Worm (Caenorhabditis elegans) whole organism, young adult: Measurements from ENCODE around the gene swt-1.

Source experiments
- B0019.2 ChIP-seq: fragments of 200-800 bp; sonication (Bioruptor generic); conservative IDR thresholded peaks from 2 replicates; pipeline ENCODE4 v1.3.6; 2022; ENCODE audit warnings: missing genetic modification reagents, missing genetic modification characterization, missing compliant biosample characterization
- aptf-3 ChIP-seq: fragments of 200-800 bp; sonication (Bioruptor generic); IDR thresholded peaks from 2 replicates; pipeline ENCODE4 v1.3.6; 2022; ENCODE audit warnings: missing genetic modification characterization, missing compliant biosample characterization
- atf-7 ChIP-seq: sonication (generic microtip); optimal IDR thresholded peaks from 2 replicates; lab custom pipeline; 2017; ENCODE audit warnings: mild to moderate bottlenecking, missing genetic modification characterization, missing compliant biosample characterization
- ceh-79 ChIP-seq: sonication (generic microtip); optimal IDR thresholded peaks from 2 replicates; lab custom pipeline; 2017; ENCODE audit warnings: mild to moderate bottlenecking, missing genetic modification characterization, missing compliant biosample characterization
- dpl-1 ChIP-seq: fragments of 150-350 bp; optimal IDR thresholded peaks from 2 replicates; lab custom pipeline; 2014; ENCODE audit warnings: missing biosample characterization, missing genetic modification reagents, missing genetic modification characterization
- mel-28 ChIP-seq: sonication (generic microtip); optimal IDR thresholded peaks from 2 replicates; lab custom pipeline; 2016; ENCODE audit warnings: borderline replicate concordance, mild to moderate bottlenecking, missing genetic modification characterization, missing compliant biosample characterization
- zfh-2 ChIP-seq: fragments of 200-800 bp; sonication (Bioruptor generic); conservative IDR thresholded peaks from 2 replicates; pipeline ENCODE4 v1.3.6; 2022; ENCODE audit warnings: missing genetic modification reagents, missing genetic modification characterization, missing compliant biosample characterization
- ztf-28 ChIP-seq: fragments of 200-800 bp; sonication (Bioruptor generic); IDR thresholded peaks from 2 replicates; pipeline ENCODE4 v1.3.6; 2022; ENCODE audit warnings: missing genetic modification reagents, missing genetic modification characterization, missing compliant biosample characterization

DNA sequence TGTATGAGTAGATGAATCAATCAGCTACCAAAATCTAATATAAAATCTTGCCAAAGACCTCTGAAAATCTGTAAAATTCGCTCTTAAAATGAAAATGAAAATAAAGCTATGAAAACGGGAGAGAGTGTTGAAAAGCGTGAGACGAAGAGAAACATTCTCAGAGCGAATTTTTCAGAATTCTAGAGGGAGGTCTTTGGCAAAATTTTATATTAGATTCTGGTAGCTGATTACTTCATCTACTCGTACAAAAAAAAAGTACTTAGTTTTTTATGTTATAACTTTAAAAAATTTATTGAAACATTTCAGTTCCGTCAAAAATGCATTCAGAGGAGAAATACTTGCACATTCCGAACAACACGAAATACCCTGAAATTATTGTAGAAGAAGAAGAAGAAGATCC, 17.5 kb downstream of the swt-1 start, which contains the start of gene drl-1:
- TF ChIP-seq dpl-1 (GFP tag; lab: Kevin White, UChicago) (no peak), B0019.2 (GFP tag; lab: Robert Waterston, UW) (no peak), atf-7 (tag; lab: Kevin White, UChicago) (no peak), mel-28 (tag; lab: Kevin White, UChicago) (no peak), ztf-28 (GFP tag; lab: Robert Waterston, UW) (no peak), ceh-79 (tag; lab: Kevin White, UChicago) (no peak), zfh-2 (no peak), aptf-3 (GFP tag; lab: Robert Waterston, UW) (no peak)
